Fruit fly (Drosophila melanogaster) whole organism: ENCODE data around the gene CG31974.

Source experiments
- CG8478 ChIP-seq: fragments of >200 bp; optimal IDR thresholded peaks from 2 replicates; lab custom pipeline; 2018; ENCODE audit warnings: inconsistent platforms
- EcR ChIP-seq, 2 experiments: fragments of >200 bp; optimal IDR thresholded peaks; 2 replicates each; lab custom pipeline; 2017; ENCODE audit warnings: missing biosample characterization in 2 of 2, missing genetic modification characterization in 2 of 2, missing genetic modification reagents in 2 of 2
- psq ChIP-seq: fragments of >200 bp; optimal IDR thresholded peaks from 2 replicates; lab custom pipeline; 2017
- usp ChIP-seq: fragments of >200 bp; optimal IDR thresholded peaks from 2 replicates; lab custom pipeline; 2017; ENCODE audit warnings: missing biosample characterization, missing genetic modification characterization, mixed read lengths

DNA sequence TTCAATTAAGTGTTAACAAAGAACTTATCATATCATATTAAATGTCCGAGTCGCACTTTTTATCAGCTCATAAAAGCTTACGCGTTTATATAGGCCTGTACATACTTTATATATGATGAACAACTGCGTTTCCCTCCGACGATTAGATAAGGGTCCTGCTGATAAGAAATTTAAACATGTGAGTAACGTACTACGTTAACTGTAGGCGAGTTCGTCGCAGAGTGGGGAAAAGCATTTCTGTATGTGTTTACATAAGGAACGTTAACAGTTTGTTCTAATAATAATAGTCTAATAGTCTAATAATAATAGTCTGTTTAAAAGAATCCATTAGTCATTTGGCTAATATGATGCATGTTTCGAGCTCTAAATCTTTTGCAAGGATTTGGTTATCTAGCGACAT is 27.5 kb upstream of the CG31974 start:
- TF ChIP-seq usp (GFP tag; lab: Kevin White, UChicago) (no peak), psq (lab: Kevin White, UChicago) (no peak), EcR (GFP tag; optimal IDR thresholded peaks at IDR 0.05; lab: Kevin White, UChicago) (no peak), CG8478 (lab: Kevin White, UChicago) (no peak)
